Fruit fly (Drosophila melanogaster): ENCODE data around the gene CG13062.

- TF ChIP-seq CG8478 (optimal IDR thresholded peaks at IDR 0.05) (no peak), CTCF (optimal IDR thresholded peaks at IDR 0.05) (no peak)
These were observed 12.9 kb upstream of the CG13062 start, which contains the start of gene CG4982 for dm6 chr3L:16301153-16301552.
